Fruit fly (Drosophila melanogaster): ENCODE data around the gene bel.

bel gene

DNA sequence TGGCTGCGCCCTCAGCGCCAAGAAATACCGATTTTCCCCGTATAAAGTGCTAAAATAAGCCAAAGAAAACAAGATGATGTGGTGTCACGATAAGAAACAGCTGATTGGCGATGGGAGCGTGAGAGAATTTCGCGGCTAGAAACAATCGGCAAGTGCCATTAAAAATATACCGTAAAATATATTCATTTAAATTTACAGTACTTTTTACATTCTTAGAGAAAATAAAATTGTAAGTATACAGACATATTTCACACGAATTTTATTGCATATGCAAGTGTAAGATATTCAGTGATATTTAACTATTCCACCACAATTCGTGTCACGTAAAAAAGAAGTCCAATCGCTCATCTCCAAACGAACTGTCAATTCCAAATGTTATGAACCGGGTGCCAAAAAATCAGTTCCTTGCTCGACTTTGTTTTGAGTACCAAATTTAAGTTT is 16.0 kb upstream of the bel start, which contains the start of the genes Unc50, CG11755 and CG8043 (continued):
- TF ChIP-seq CG34422 (GFP tag; IDR thresholded peaks at IDR 0.05) (no peak), nau (GFP tag; optimal IDR thresholded peaks at IDR 0.05) (no peak), NfI (GFP tag; optimal IDR thresholded peaks at IDR 0.05) (peak; percentile 69), CG9437 (GFP tag; optimal IDR thresholded peaks at IDR 0.05) (peak; percentile 72), Hey (tag; optimal IDR thresholded peaks at IDR 0.05) (no peak), CG10209 (GFP tag; optimal IDR thresholded peaks at IDR 0.05) (peak; percentile 70), kni (GFP tag; optimal IDR thresholded peaks at IDR 0.05) (peak; percentile 52), gcm (GFP tag; optimal IDR thresholded peaks at IDR 0.05) (peak; percentile 73), ssp (GFP tag; IDR thresholded peaks at IDR 0.05) (peak; percentile 70), unpg (GFP tag; optimal IDR thresholded peaks at IDR 0.05) (peak; percentile 74), corto (GFP tag; optimal IDR thresholded peaks at IDR 0.05) (peak; percentile 72), CG3407 (GFP tag; optimal IDR thresholded peaks at IDR 0.05) (peak; percentile 53), CG6813 (GFP tag; optimal IDR thresholded peaks at IDR 0.05) (no peak), Drgx (GFP tag; IDR thresholded peaks at IDR 0.05) (peak; percentile 35; the same call in 1 of the 2 replicates), sob (GFP tag; IDR thresholded peaks at IDR 0.05) (peak; percentile 81), Chrac-16 (GFP tag; optimal IDR thresholded peaks at IDR 0.05) (peak; percentile 78), ken (GFP tag; IDR thresholded peaks at IDR 0.05) (0 out of 3 replicates have a peak, but pooled peaks have one; percentile 32), pum (GFP tag; optimal IDR thresholded peaks at IDR 0.05) (peak; percentile 68), psq (GFP tag; optimal IDR thresholded peaks at IDR 0.05) (no peak), crol (GFP tag; IDR thresholded peaks at IDR 0.05) (no peak), HmgD (GFP tag; optimal IDR thresholded peaks at IDR 0.05) (peak; percentile 10), ash1 (GFP tag; optimal IDR thresholded peaks at IDR 0.05) (no peak), CG2712 (tag; optimal IDR thresholded peaks at IDR 0.05) (peak; percentile 85), tgo (GFP tag; IDR thresholded peaks at IDR 0.05) (peak; percentile 76), CG11696 (GFP tag; IDR thresholded peaks at IDR 0.05) (no peak), mirr (GFP tag; optimal IDR thresholded peaks at IDR 0.05) (peak; percentile 66), lov (optimal IDR thresholded peaks at IDR 0.05) (no peak), lov (GFP tag; IDR thresholded peaks at IDR 0.05) (0 out of 3 replicates have a peak, but pooled peaks have one; percentile 11), al (GFP tag; IDR thresholded peaks at IDR 0.05) (peak; percentile 81), CG15514 (GFP tag; optimal IDR thresholded peaks at IDR 0.05) (peak; percentile 96), MESR4 (GFP tag; optimal IDR thresholded peaks at IDR 0.05) (peak; percentile 8), lola (GFP tag; optimal IDR thresholded peaks at IDR 0.05) (peak in 1 of 3 experiments; percentile 82), shn (GFP tag; optimal IDR thresholded peaks at IDR 0.05) (peak; percentile 45), sens (GFP tag) (peak; percentile 96), CG12155 (GFP tag; optimal IDR thresholded peaks at IDR 0.05) (peak; percentile 77), tin (GFP tag; optimal IDR thresholded peaks at IDR 0.05) (peak; percentile 77), CG1647 (GFP tag; optimal IDR thresholded peaks at IDR 0.05) (peak; percentile 67), CG12744 (GFP tag; optimal IDR thresholded peaks at IDR 0.05) (peak; percentile 65), chif (GFP tag; optimal IDR thresholded peaks at IDR 0.05) (peak; percentile 53 to 74), CG14050 (GFP tag; IDR thresholded peaks at IDR 0.05) (peak; percentile 25; the same call in 1 of the 3 replicates), sqz (GFP tag; optimal IDR thresholded peaks at IDR 0.05) (peak; percentile 30), CG17361 (GFP tag; IDR thresholded peaks at IDR 0.05) (peak; percentile 88), dimm (GFP tag; IDR thresholded peaks at IDR 0.05) (no peak), CG3847 (GFP tag; IDR thresholded peaks at IDR 0.05) (peak; percentile 89), danr (GFP tag; IDR thresholded peaks at IDR 0.05) (peak; percentile 53; the same call in 1 of the 2 replicates), Dfd (GFP tag; optimal IDR thresholded peaks at IDR 0.05) (no peak), Ets97D (GFP tag; optimal IDR thresholded peaks at IDR 0.05) (peak; percentile 74), CG6683 (GFP tag; optimal IDR thresholded peaks at IDR 0.05) (no peak), Sox100B (GFP tag; optimal IDR thresholded peaks at IDR 0.05) (peak; percentile 73), CG9215 (GFP tag; IDR thresholded peaks at IDR 0.05) (peak; percentile 84), CG34224 (GFP tag; IDR thresholded peaks at IDR 0.05; ENCODE audit: partially characterized antibody) (peak; percentile 99)
